Worm (Caenorhabditis elegans): Measurements from ENCODE around the gene irld-14.

DNA sequence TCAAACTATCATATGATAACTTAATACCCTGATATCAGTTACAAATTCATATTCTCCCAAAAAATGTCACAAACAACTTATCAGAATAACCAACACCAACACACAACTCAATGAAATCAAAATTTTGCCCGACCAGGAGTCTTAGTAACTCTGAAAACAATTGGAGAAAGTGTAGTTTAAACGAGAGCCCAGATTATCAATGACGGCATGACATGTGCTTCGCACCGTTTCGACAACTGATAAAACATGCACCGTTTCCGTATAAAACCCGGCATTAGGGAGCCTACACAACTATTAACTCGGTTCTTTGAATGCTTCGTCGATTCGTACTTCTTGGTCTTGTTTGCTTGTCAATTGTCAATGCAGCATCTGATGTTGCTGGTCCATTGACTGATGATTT, 2.7 kb upstream of the irld-14 start, which contains the start of gene fil-1:
- TF ChIP-seq aly-2 (tag; optimal IDR thresholded peaks at IDR 0.05) (no peak), F10B5.3 (tag; optimal IDR thresholded peaks at IDR 0.05) (no peak), ceh-82 (tag; optimal IDR thresholded peaks at IDR 0.05) (no peak), snpc-4 (tag; optimal IDR thresholded peaks at IDR 0.05) (no peak), snpc-1.2 (GFP tag; IDR thresholded peaks at IDR 0.05) (no peak), dmd-8 (GFP tag; IDR thresholded peaks at IDR 0.05) (no peak), dpl-1 (GFP tag; optimal IDR thresholded peaks at IDR 0.05) (no peak), nhr-237 (tag; optimal IDR thresholded peaks at IDR 0.05) (no peak), zag-1 (tag; optimal IDR thresholded peaks at IDR 0.05) (no peak), arid-1 (GFP tag; conservative IDR thresholded peaks at IDR 0.05) (no peak)

Measured in whole organism, L4 larva.